Worm (Caenorhabditis elegans) whole organism, mixed stage, embryonic: ENCODE measurements around the gene W03C9.5.
A peak's percentile ranks its signal among the peaks of the same experiment; 100 is the strongest.

Experiments used
- M03D4.4 ChIP-seq: sonication (generic microtip); optimal IDR thresholded peaks from 2 replicates; lab custom pipeline; 2017; ENCODE audit warnings: mild to moderate bottlenecking, missing genetic modification characterization, missing compliant biosample characterization
- bed-3 ChIP-seq: fragments of 200-800 bp; sonication (Bioruptor generic); optimal IDR thresholded peaks from 3 replicates; lab custom pipeline; 2018; ENCODE audit warnings: mild to moderate bottlenecking, missing genetic modification characterization, moderate library complexity, missing compliant biosample characterization
- blmp-1 ChIP-seq: fragments of 150-350 bp; optimal IDR thresholded peaks from 2 replicates; lab custom pipeline; 2014; ENCODE audit warnings: missing biosample characterization, missing genetic modification characterization
- ceh-39 ChIP-seq: fragments of 150-350 bp; optimal IDR thresholded peaks from 2 replicates; lab custom pipeline; 2014; ENCODE audit warnings: missing biosample characterization, missing genetic modification characterization
- ceh-43 ChIP-seq: fragments of 200-800 bp; sonication (Bioruptor generic); optimal IDR thresholded peaks from 2 replicates; lab custom pipeline; 2018; ENCODE audit warnings: mild to moderate bottlenecking, missing genetic modification characterization, moderate library complexity, missing compliant biosample characterization
- ceh-83 ChIP-seq: fragments of 200-800 bp; sonication (Bioruptor generic); optimal IDR thresholded peaks from 2 replicates; lab custom pipeline; 2018; ENCODE audit warnings: mild to moderate bottlenecking, missing genetic modification characterization, missing compliant biosample characterization
- ces-1 ChIP-seq: fragments of 150-350 bp; optimal IDR thresholded peaks from 2 replicates; lab custom pipeline; 2014; ENCODE audit warnings: missing biosample characterization, missing genetic modification reagents, missing genetic modification characterization
- cnd-1 ChIP-seq: fragments of 200-800 bp; sonication (Bioruptor generic); optimal IDR thresholded peaks from 2 replicates; lab custom pipeline; 2018; ENCODE audit warnings: mild to moderate bottlenecking, missing genetic modification characterization, missing compliant biosample characterization
- drap-1 ChIP-seq: fragments of 200-800 bp; sonication (Bioruptor generic); optimal IDR thresholded peaks from 3 replicates; lab custom pipeline; 2018; ENCODE audit warnings: mild to moderate bottlenecking, missing genetic modification characterization, missing compliant biosample characterization
- elt-1 ChIP-seq: sonication (generic microtip); optimal IDR thresholded peaks from 2 replicates; lab custom pipeline; 2017; ENCODE audit warnings: missing genetic modification characterization, mild to moderate bottlenecking, missing compliant biosample characterization, antibody characterized with exemption, moderate library complexity, borderline replicate concordance; ENCODE audit not compliant: insufficient read depth
- elt-3 ChIP-seq: fragments of 150-350 bp; optimal IDR thresholded peaks from 2 replicates; lab custom pipeline; 2014; ENCODE audit warnings: missing biosample characterization, missing genetic modification characterization
- flh-1 ChIP-seq: fragments of 200-800 bp; sonication (Bioruptor generic); optimal IDR thresholded peaks from 2 replicates; lab custom pipeline; 2018; ENCODE audit warnings: mild to moderate bottlenecking, missing genetic modification characterization, moderate library complexity, missing compliant biosample characterization
- ham-2 ChIP-seq: fragments of 200-800 bp; sonication (Bioruptor generic); optimal IDR thresholded peaks from 2 replicates; lab custom pipeline; 2018; ENCODE audit warnings: mild to moderate bottlenecking, missing genetic modification characterization, missing compliant biosample characterization
- hlh-1 ChIP-seq: fragments of 150-350 bp; optimal IDR thresholded peaks from 2 replicates; lab custom pipeline; 2014; ENCODE audit warnings: missing biosample characterization, missing genetic modification reagents, missing genetic modification characterization
- lin-13 ChIP-seq: fragments of 150-350 bp; optimal IDR thresholded peaks from 2 replicates; lab custom pipeline; 2014; ENCODE audit warnings: missing biosample characterization, missing genetic modification characterization
- lin-32 ChIP-seq: fragments of 200-800 bp; sonication (Bioruptor generic); optimal IDR thresholded peaks from 2 replicates; lab custom pipeline; 2018; ENCODE audit warnings: mild to moderate bottlenecking, missing genetic modification characterization, missing compliant biosample characterization
- lsy-2 ChIP-seq: fragments of 150-350 bp; optimal IDR thresholded peaks from 2 replicates; lab custom pipeline; 2014; ENCODE audit warnings: missing biosample characterization, missing genetic modification characterization
- mab-5 ChIP-seq: fragments of 150-350 bp; optimal IDR thresholded peaks from 2 replicates; lab custom pipeline; 2014; ENCODE audit warnings: missing biosample characterization, missing genetic modification characterization
- mep-1 ChIP-seq: fragments of 150-350 bp; optimal IDR thresholded peaks from 2 replicates; lab custom pipeline; 2017; ENCODE audit warnings: missing biosample characterization, missing genetic modification reagents, missing genetic modification characterization, inconsistent platforms
- mls-2 ChIP-seq: sonication (generic microtip); optimal IDR thresholded peaks from 2 replicates; lab custom pipeline; 2016; ENCODE audit warnings: mild to moderate bottlenecking, missing genetic modification characterization, moderate library complexity, missing compliant biosample characterization
- nhr-12 ChIP-seq: fragments of 150-350 bp; optimal IDR thresholded peaks from 2 replicates; lab custom pipeline; 2014; ENCODE audit warnings: missing biosample characterization, missing genetic modification characterization
- nhr-2 ChIP-seq: fragments of 150-350 bp; optimal IDR thresholded peaks from 2 replicates; lab custom pipeline; 2014; ENCODE audit warnings: missing biosample characterization, missing genetic modification characterization
- nhr-237 ChIP-seq: fragments of 150-350 bp; optimal IDR thresholded peaks from 2 replicates; lab custom pipeline; 2014; ENCODE audit warnings: missing biosample characterization, missing genetic modification characterization
- nhr-28 ChIP-seq: fragments of 150-350 bp; optimal IDR thresholded peaks from 2 replicates; lab custom pipeline; 2014; ENCODE audit warnings: missing biosample characterization, missing genetic modification characterization
- nhr-76 ChIP-seq: sonication (generic microtip); optimal IDR thresholded peaks from 2 replicates; lab custom pipeline; 2017; ENCODE audit warnings: missing biosample characterization, missing genetic modification characterization
- pha-4 ChIP-seq: fragments of 150-350 bp; optimal IDR thresholded peaks from 2 replicates; lab custom pipeline; 2018; ENCODE audit warnings: missing biosample characterization, missing genetic modification reagents, missing genetic modification characterization
- sem-2 ChIP-seq: fragments of 200-800 bp; sonication (Bioruptor generic); optimal IDR thresholded peaks from 2 replicates; lab custom pipeline; 2018; ENCODE audit warnings: mild to moderate bottlenecking, missing genetic modification characterization, missing compliant biosample characterization
- snpc-4 ChIP-seq: fragments of 150-350 bp; optimal IDR thresholded peaks from 2 replicates; lab custom pipeline; 2014; ENCODE audit warnings: missing biosample characterization, missing genetic modification characterization
- sptf-1 ChIP-seq: sonication (generic microtip); optimal IDR thresholded peaks from 2 replicates; lab custom pipeline; 2017; ENCODE audit warnings: mild to moderate bottlenecking, missing genetic modification characterization, moderate library complexity, missing compliant biosample characterization
- tbx-8 ChIP-seq: fragments of 200-800 bp; sonication (Bioruptor generic); optimal IDR thresholded peaks from 2 replicates; lab custom pipeline; 2018; ENCODE audit warnings: mild to moderate bottlenecking, missing genetic modification characterization, moderate library complexity, missing compliant biosample characterization
- unc-120 ChIP-seq: sonication (generic microtip); optimal IDR thresholded peaks from 2 replicates; lab custom pipeline; 2017; ENCODE audit warnings: missing genetic modification characterization, missing compliant biosample characterization; ENCODE audit not compliant: poor library complexity, severe bottlenecking
- unc-39 ChIP-seq: fragments of 150-350 bp; optimal IDR thresholded peaks from 2 replicates; lab custom pipeline; 2014; ENCODE audit warnings: missing biosample characterization, missing genetic modification characterization
- unc-62 ChIP-seq: fragments of 150-350 bp; optimal IDR thresholded peaks from 2 replicates; lab custom pipeline; 2014; ENCODE audit warnings: missing biosample characterization, missing genetic modification reagents, missing genetic modification characterization
- zip-8 ChIP-seq: fragments of 150-350 bp; optimal IDR thresholded peaks from 2 replicates; lab custom pipeline; 2014; ENCODE audit warnings: missing biosample characterization, missing genetic modification characterization
- ztf-11 ChIP-seq: fragments of 150-350 bp; optimal IDR thresholded peaks from 2 replicates; lab custom pipeline; 2014; ENCODE audit warnings: missing biosample characterization, missing genetic modification characterization

W03C9.5 gene

ce11 chrII:11967507-11968127 lies at the start of gene W03C9.5:
Gene W03C9.5, minus strand, starts transcription at chrII:11967544.
- TF ChIP-seq bed-3 (peak; percentile 49), blmp-1 (tag; lab: Kevin White, UChicago) (no peak), elt-3 (tag; lab: Kevin White, UChicago) (no peak), ceh-43 (no peak), sptf-1 (tag; lab: Kevin White, UChicago) (peak; percentile 90), nhr-2 (tag; lab: Kevin White, UChicago) (no peak), nhr-28 (tag; lab: Kevin White, UChicago) (no peak), ceh-39 (tag; lab: Kevin White, UChicago) (peak; percentile 77), pha-4 (peak; percentile 89), unc-62 (peak; percentile 68), ztf-11 (tag; lab: Kevin White, UChicago) (peak; percentile 41), mab-5 (tag; lab: Kevin White, UChicago) (no peak), lin-32 (GFP tag; lab: Kevin White, UChicago) (peak; percentile 75), nhr-237 (tag; lab: Kevin White, UChicago) (peak; percentile 96), elt-1 (tag; lab: Kevin White, UChicago) (no peak), nhr-76 (tag; lab: Kevin White, UChicago) (no peak), mls-2 (tag; lab: Kevin White, UChicago) (peak; percentile 88), lin-13 (tag; lab: Kevin White, UChicago) (peak; percentile 96), ham-2 (GFP tag; lab: Kevin White, UChicago) (peak; percentile 55), flh-1 (peak; percentile 28), zip-8 (tag; lab: Kevin White, UChicago) (no peak), nhr-12 (tag; lab: Kevin White, UChicago) (no peak), mep-1 (tag; lab: Kevin White, UChicago) (peak; percentile 86), snpc-4 (tag; lab: Kevin White, UChicago) (no peak), drap-1 (GFP tag; lab: Kevin White, UChicago) (peak; percentile 87), lsy-2 (tag; lab: Kevin White, UChicago) (peak; percentile 85), hlh-1 (peak; percentile 83), tbx-8 (GFP tag; lab: Kevin White, UChicago) (peak; percentile 57), unc-120 (tag; lab: Kevin White, UChicago) (peak; percentile 88), sem-2 (GFP tag; lab: Kevin White, UChicago) (peak; percentile 61), ceh-83 (peak; percentile 61), ces-1 (GFP tag; lab: Kevin White, UChicago) (peak; percentile 82), M03D4.4 (peak; percentile 76), unc-39 (tag; lab: Kevin White, UChicago) (no peak), cnd-1 (tag; lab: Kevin White, UChicago) (peak; percentile 88)

ce11 chrII:12008772-12009171 lies 41.4 kb upstream of the W03C9.5 start, which contains the start of gene glb-29:
Gene glb-29, plus strand, starts transcription at chrII:12009072.
- TF ChIP-seq unc-39 (tag; lab: Kevin White, UChicago) (no peak), M03D4.4 (no peak), ceh-43 (no peak), mab-5 (tag; lab: Kevin White, UChicago) (no peak), lsy-2 (tag; lab: Kevin White, UChicago) (no peak), pha-4 (no peak), flh-1 (no peak), nhr-12 (tag; lab: Kevin White, UChicago) (no peak), lin-13 (tag; lab: Kevin White, UChicago) (no peak), sem-2 (GFP tag; lab: Kevin White, UChicago) (no peak)

- TF ChIP-seq elt-1 (tag; lab: Kevin White, UChicago) = peak; percentile 17
- TF ChIP-seq nhr-28 (tag; lab: Kevin White, UChicago) = no peak
- no peak for TF ChIP-seq mab-5 (tag; lab: Kevin White, UChicago)
- peak; percentile 69 for TF ChIP-seq zip-8 (tag; lab: Kevin White, UChicago)
- peak; percentile 1 for TF ChIP-seq nhr-237 (tag; lab: Kevin White, UChicago)
- TF ChIP-seq nhr-12 (tag; lab: Kevin White, UChicago) = no peak
- no peak for TF ChIP-seq mep-1 (tag; lab: Kevin White, UChicago)
Measured at ce11 chrII:12006575-12007098, 39.3 kb upstream of the W03C9.5 start, which contains the start of gene mcm-2. Gene mcm-2, minus strand, starts transcription at chrII:12006625.
